Worm (Caenorhabditis elegans) whole organism, late embryonic: ENCODE results near the gene hira-1.

Experiments
- ceh-9 ChIP-seq: sonication (generic microtip); optimal IDR thresholded peaks from 2 replicates; lab custom pipeline; 2016; ENCODE audit warnings: mild to moderate bottlenecking, missing genetic modification characterization, inconsistent platforms, missing compliant biosample characterization
- elt-2 ChIP-seq: sonication (generic microtip); optimal IDR thresholded peaks from 2 replicates; lab custom pipeline; 2016; ENCODE audit warnings: missing genetic modification reagents, missing genetic modification characterization, missing compliant biosample characterization
- pha-4 ChIP-seq: fragments of 150-350 bp; optimal IDR thresholded peaks from 2 replicates; lab custom pipeline; 2018; ENCODE audit warnings: missing biosample characterization, missing genetic modification reagents, missing genetic modification characterization
- unc-55 ChIP-seq: sonication (generic microtip); optimal IDR thresholded peaks from 2 replicates; lab custom pipeline; 2017; ENCODE audit warnings: missing biosample characterization, missing genetic modification reagents, missing genetic modification characterization

DNA sequence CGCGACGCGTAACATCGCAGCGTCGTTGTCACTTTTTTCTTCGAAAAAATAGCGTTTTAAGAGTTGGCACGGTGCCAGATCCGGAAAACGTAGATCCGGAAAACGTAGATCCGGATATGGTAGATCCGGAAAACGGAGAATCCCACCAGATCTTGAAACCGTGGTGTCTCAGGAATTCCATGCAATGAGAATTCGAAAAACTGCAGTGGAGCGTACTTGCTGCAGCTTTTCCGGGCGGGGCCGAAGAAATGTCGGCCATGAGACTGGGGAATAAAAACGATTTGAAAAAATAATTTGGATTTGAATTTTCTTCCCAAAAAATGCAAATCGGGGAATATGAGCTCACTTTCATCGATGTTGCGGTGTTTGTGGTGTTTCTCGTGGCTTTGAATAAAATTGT lies 18.5 kb upstream of the hira-1 start, which contains the start of gene K10D2.5:
- peak; percentile 84 for TF ChIP-seq elt-2 (tag; lab: Kevin White, UChicago)
- no peak for TF ChIP-seq unc-55
- TF ChIP-seq ceh-9 (tag; lab: Kevin White, UChicago): no peak
- TF ChIP-seq pha-4 (tag; lab: Kevin White, UChicago): no peak
